Worm (Caenorhabditis elegans) whole organism, L2 larva: ENCODE results near the gene ZK688.10.

ENCODE experiments used
- C34F6.9 ChIP-seq: fragments of 150-350 bp; optimal IDR thresholded peaks from 2 replicates; lab custom pipeline; 2014; ENCODE audit warnings: missing biosample characterization, missing genetic modification characterization
- F13H6.1 ChIP-seq: sonication (generic microtip); optimal IDR thresholded peaks from 2 replicates; lab custom pipeline; 2016; ENCODE audit warnings: missing genetic modification characterization, missing compliant biosample characterization
- R02D3.7 ChIP-seq: fragments of 150-350 bp; optimal IDR thresholded peaks from 2 replicates; lab custom pipeline; 2014; ENCODE audit warnings: missing biosample characterization, missing genetic modification characterization
- Y55F3AM.14 ChIP-seq: fragments of 200-800 bp; sonication (Bioruptor generic); optimal IDR thresholded peaks from 2 replicates; lab custom pipeline; 2018; ENCODE audit warnings: mild to moderate bottlenecking, missing genetic modification characterization, missing compliant biosample characterization
- ZK546.5 ChIP-seq: sonication (generic microtip); optimal IDR thresholded peaks from 2 replicates; lab custom pipeline; 2017; ENCODE audit warnings: missing biosample characterization, missing genetic modification characterization
- alr-1 ChIP-seq: fragments of 150-350 bp; optimal IDR thresholded peaks from 2 replicates; lab custom pipeline; 2014; ENCODE audit warnings: missing biosample characterization, missing genetic modification characterization
- aly-2 ChIP-seq: fragments of 150-350 bp; optimal IDR thresholded peaks from 2 replicates; lab custom pipeline; 2014; ENCODE audit warnings: missing biosample characterization, missing genetic modification characterization
- ama-1 ChIP-seq: fragments of 150-350 bp; optimal IDR thresholded peaks from 2 replicates; lab custom pipeline; 2018; ENCODE audit warnings: inconsistent platforms
- blmp-1 ChIP-seq: sonication (generic microtip); optimal IDR thresholded peaks from 2 replicates; lab custom pipeline; 2017; ENCODE audit warnings: missing genetic modification characterization, mild to moderate bottlenecking, missing compliant biosample characterization, antibody characterized with exemption, moderate library complexity; ENCODE audit not compliant: insufficient read depth
- ceh-16 ChIP-seq: fragments of 150-350 bp; optimal IDR thresholded peaks from 2 replicates; lab custom pipeline; 2014; ENCODE audit warnings: missing biosample characterization, missing genetic modification characterization
- ceh-82 ChIP-seq: fragments of 150-350 bp; optimal IDR thresholded peaks from 2 replicates; lab custom pipeline; 2014; ENCODE audit warnings: missing biosample characterization, missing genetic modification characterization
- crh-2 ChIP-seq: sonication (generic microtip); optimal IDR thresholded peaks from 2 replicates; lab custom pipeline; 2017; ENCODE audit warnings: missing biosample characterization, missing genetic modification characterization
- dmd-4 ChIP-seq: sonication (generic microtip); optimal IDR thresholded peaks from 2 replicates; lab custom pipeline; 2017; ENCODE audit warnings: missing biosample characterization, missing genetic modification characterization
- elt-1 ChIP-seq: fragments of 150-350 bp; optimal IDR thresholded peaks from 2 replicates; lab custom pipeline; 2014; ENCODE audit warnings: missing biosample characterization, missing genetic modification characterization
- elt-3 ChIP-seq: sonication (generic microtip); optimal IDR thresholded peaks from 2 replicates; lab custom pipeline; 2017; ENCODE audit warnings: missing biosample characterization, missing genetic modification characterization
- fos-1 ChIP-seq: fragments of 150-350 bp; optimal IDR thresholded peaks from 2 replicates; lab custom pipeline; 2014; ENCODE audit warnings: missing biosample characterization, missing genetic modification characterization
- gmeb-1 ChIP-seq: fragments of 150-350 bp; optimal IDR thresholded peaks from 2 replicates; lab custom pipeline; 2014; ENCODE audit warnings: missing biosample characterization, missing genetic modification characterization
- lin-11 ChIP-seq: fragments of 150-350 bp; sonication (generic microtip); optimal IDR thresholded peaks from 2 replicates; lab custom pipeline; 2014; ENCODE audit warnings: missing biosample characterization, missing genetic modification characterization, inconsistent platforms, mixed read lengths
- lin-39 ChIP-seq: fragments of 150-350 bp; optimal IDR thresholded peaks from 2 replicates; lab custom pipeline; 2014; ENCODE audit warnings: missing biosample characterization, missing genetic modification reagents, missing genetic modification characterization
- lsy-2 ChIP-seq, 2 experiments: fragments of 150-350 bp in 1 of 2; sonication (generic microtip) in 1 of 2; optimal IDR thresholded peaks; 2 replicates each; lab custom pipeline; 2014 to 2017; ENCODE audit warnings: missing biosample characterization in 2 of 2, missing genetic modification characterization in 2 of 2
- mab-5 ChIP-seq: fragments of 150-350 bp; optimal IDR thresholded peaks from 2 replicates; lab custom pipeline; 2014; ENCODE audit warnings: missing biosample characterization, missing genetic modification characterization
- mbf-1 ChIP-seq: sonication (generic microtip); optimal IDR thresholded peaks from 2 replicates; lab custom pipeline; 2017; ENCODE audit warnings: missing biosample characterization, missing genetic modification characterization
- mdl-1 ChIP-seq, 2 experiments: fragments of 150-350 bp in 1 of 2; sonication (generic microtip) in 1 of 2; optimal IDR thresholded peaks; 2 replicates each; lab custom pipeline; 2017; ENCODE audit warnings: missing biosample characterization in 2 of 2, missing genetic modification characterization in 2 of 2
- nhr-10 ChIP-seq: sonication (generic microtip); optimal IDR thresholded peaks from 2 replicates; lab custom pipeline; 2017; ENCODE audit warnings: missing biosample characterization, missing genetic modification characterization
- nhr-11 ChIP-seq: fragments of 150-350 bp; optimal IDR thresholded peaks from 2 replicates; lab custom pipeline; 2014; ENCODE audit warnings: missing biosample characterization, missing genetic modification characterization
- nhr-12 ChIP-seq: fragments of 150-350 bp; optimal IDR thresholded peaks from 2 replicates; lab custom pipeline; 2014; ENCODE audit warnings: missing biosample characterization, missing genetic modification characterization
- nhr-129 ChIP-seq: fragments of 150-350 bp; optimal IDR thresholded peaks from 2 replicates; lab custom pipeline; 2014; ENCODE audit warnings: missing biosample characterization, missing genetic modification characterization
- nhr-21 ChIP-seq: fragments of 150-350 bp; optimal IDR thresholded peaks from 2 replicates; lab custom pipeline; 2014; ENCODE audit warnings: missing biosample characterization, missing genetic modification characterization
- nhr-23 ChIP-seq: fragments of 150-350 bp; optimal IDR thresholded peaks from 2 replicates; lab custom pipeline; 2014; ENCODE audit warnings: missing biosample characterization, missing genetic modification reagents, missing genetic modification characterization
- nhr-237 ChIP-seq: fragments of 150-350 bp; optimal IDR thresholded peaks from 2 replicates; lab custom pipeline; 2014; ENCODE audit warnings: missing biosample characterization, missing genetic modification characterization
- nhr-25 ChIP-seq: fragments of 150-350 bp; sonication (generic microtip); optimal IDR thresholded peaks from 3 replicates; lab custom pipeline; 2014; ENCODE audit warnings: missing biosample characterization, missing genetic modification characterization
- nhr-6 ChIP-seq: fragments of 150-350 bp; optimal IDR thresholded peaks from 2 replicates; lab custom pipeline; 2014; ENCODE audit warnings: missing biosample characterization, missing genetic modification characterization
- nhr-77 ChIP-seq: fragments of 150-350 bp; optimal IDR thresholded peaks from 2 replicates; lab custom pipeline; 2014; ENCODE audit warnings: missing biosample characterization, missing genetic modification characterization
- sma-3 ChIP-seq: sonication (generic microtip); optimal IDR thresholded peaks from 2 replicates; lab custom pipeline; 2016; ENCODE audit warnings: missing genetic modification reagents, missing genetic modification characterization, missing compliant biosample characterization
- sma-9 ChIP-seq, 2 experiments: fragments of 150-350 bp in 1 of 2; sonication (generic microtip) in 1 of 2; optimal IDR thresholded peaks; 2 replicates each; lab custom pipeline; 2014 to 2016; ENCODE audit warnings: missing genetic modification characterization in 2 of 2, mild to moderate bottlenecking in 1 of 2, missing biosample characterization in 1 of 2, missing compliant biosample characterization in 1 of 2, missing genetic modification reagents in 1 of 2, moderate library complexity in 1 of 2
- snpc-4 ChIP-seq: fragments of 150-350 bp; optimal IDR thresholded peaks from 2 replicates; lab custom pipeline; 2014; ENCODE audit warnings: missing biosample characterization, missing genetic modification characterization
- unc-39 ChIP-seq: fragments of 150-350 bp; optimal IDR thresholded peaks from 2 replicates; lab custom pipeline; 2014; ENCODE audit warnings: missing biosample characterization, missing genetic modification characterization
- unc-55 ChIP-seq: fragments of 150-350 bp; sonication (generic microtip); optimal IDR thresholded peaks from 3 replicates; lab custom pipeline; 2014; ENCODE audit warnings: missing biosample characterization, missing genetic modification reagents, missing genetic modification characterization
- unc-62 ChIP-seq: fragments of 150-350 bp; optimal IDR thresholded peaks from 2 replicates; lab custom pipeline; 2014; ENCODE audit warnings: missing biosample characterization, missing genetic modification reagents, missing genetic modification characterization
- zag-1 ChIP-seq: fragments of 150-350 bp; optimal IDR thresholded peaks from 2 replicates; lab custom pipeline; 2014; ENCODE audit warnings: missing biosample characterization, missing genetic modification characterization
- ztf-1 ChIP-seq: fragments of 200-800 bp; sonication (Bioruptor generic); conservative IDR thresholded peaks from 2 replicates; pipeline ENCODE4 v1.3.6; 2022; ENCODE audit warnings: missing genetic modification characterization, missing compliant biosample characterization
- ztf-11 ChIP-seq: sonication (generic microtip); optimal IDR thresholded peaks from 2 replicates; lab custom pipeline; 2017; ENCODE audit warnings: missing biosample characterization, missing genetic modification characterization
- ztf-4 ChIP-seq: fragments of 150-350 bp; optimal IDR thresholded peaks from 2 replicates; lab custom pipeline; 2014; ENCODE audit warnings: missing biosample characterization, missing genetic modification characterization

ZK688.10 gene

DNA sequence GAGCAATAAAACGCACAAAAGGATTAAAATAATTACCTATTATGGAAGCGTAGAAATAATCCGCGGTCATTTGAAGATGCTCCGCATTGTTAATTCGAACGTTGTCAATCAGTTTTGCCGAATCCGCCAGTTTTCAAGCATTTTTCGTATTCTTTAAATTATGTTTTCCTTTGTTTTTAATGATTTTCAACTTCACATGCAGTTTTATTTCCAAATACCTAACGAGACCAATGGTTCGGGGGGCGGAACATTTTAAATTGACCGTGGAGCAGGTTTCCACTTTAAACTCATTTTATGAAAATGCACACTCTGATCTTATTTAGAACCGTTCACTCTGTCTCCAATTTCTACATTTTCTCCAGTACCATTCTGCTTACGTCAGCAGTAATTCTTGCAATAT lies 2.1 kb downstream of the ZK688.10 start, which contains the start of gene ZK688.4:
Gene ZK688.4, plus strand, starts transcription at position 301 of the 400 bp plus-strand sequence.
- no peak for TF ChIP-seq nhr-23
- no peak for TF ChIP-seq nhr-12 (tag; lab: Kevin White, UChicago)
- TF ChIP-seq sma-3 (GFP tag; lab: Kevin White, UChicago), result no peak
- TF ChIP-seq mdl-1 (tag; optimal IDR thresholded peaks at IDR 0.05; lab: Kevin White, UChicago), result no peak
- TF ChIP-seq snpc-4 (tag; lab: Kevin White, UChicago), result no peak
- TF ChIP-seq ama-1, result no peak
- no peak for TF ChIP-seq unc-62 (GFP tag; lab: Kevin White, UChicago)

DNA sequence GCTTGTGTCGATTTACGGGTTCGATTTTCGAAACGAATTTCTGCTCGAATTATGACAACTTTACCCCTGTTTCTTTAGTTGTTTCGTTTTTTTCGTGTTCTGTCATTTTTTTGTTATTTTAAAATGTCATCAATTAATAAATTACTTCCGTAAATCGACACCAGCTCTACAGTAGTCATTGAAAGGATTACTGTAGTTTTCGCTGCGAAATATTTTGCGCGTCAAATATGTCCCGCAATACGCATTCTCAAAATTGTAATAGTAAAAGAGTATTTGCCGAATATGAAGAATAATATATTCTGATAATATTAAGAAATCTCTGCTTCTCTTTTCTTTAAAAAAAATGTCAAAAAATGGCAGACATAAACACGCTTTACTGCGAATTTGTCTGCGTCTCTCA lies 3.6 kb downstream of the ZK688.10 start:
- TF ChIP-seq lin-39 (tag; lab: Kevin White, UChicago) (no peak), nhr-11 (tag; lab: Kevin White, UChicago) (no peak), nhr-77 (tag; lab: Kevin White, UChicago) (no peak)

DNA sequence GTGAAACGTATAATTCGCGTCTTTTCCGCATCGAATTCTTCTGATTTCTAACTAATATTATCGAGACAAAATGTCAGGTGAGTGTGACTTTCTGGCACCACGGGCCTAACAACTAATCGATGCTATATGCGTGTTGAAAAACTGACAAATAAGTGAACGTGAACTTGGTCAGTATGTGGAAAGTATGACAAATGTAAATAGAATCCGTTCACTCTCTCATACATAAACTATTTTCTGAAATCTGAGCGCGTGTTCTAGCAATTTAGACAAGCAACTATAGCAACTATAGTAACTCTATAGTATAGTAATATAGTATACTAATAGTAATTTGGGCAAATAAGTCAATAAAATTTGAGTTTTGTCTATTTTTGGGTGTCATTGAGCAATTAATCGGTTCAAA lies 4.5 kb downstream of the ZK688.10 start:
- TF ChIP-seq ceh-82 (tag; lab: Kevin White, UChicago) (no peak), nhr-21 (tag; lab: Kevin White, UChicago) (no peak), nhr-129 (tag; lab: Kevin White, UChicago) (no peak), nhr-12 (tag; lab: Kevin White, UChicago) (no peak), zag-1 (tag; lab: Kevin White, UChicago) (no peak), F13H6.1 (no peak), nhr-25 (tag; lab: Kevin White, UChicago) (no peak), R02D3.7 (tag; lab: Kevin White, UChicago) (no peak), sma-3 (GFP tag; lab: Kevin White, UChicago) (no peak), mdl-1 (tag; optimal IDR thresholded peaks at IDR 0.05; lab: Kevin White, UChicago) (no peak), alr-1 (tag; lab: Kevin White, UChicago) (no peak), aly-2 (tag; lab: Kevin White, UChicago) (no peak)

ce11 chrIII:7891573-7892306 lies 5.1 kb downstream of the ZK688.10 start, which contains the start of the genes ZK688.5 and fahd-1:
ZK688.5 (minus strand) TSS chrIII:7891623.
fahd-1 (plus strand) TSS chrIII:7892256.
- TF ChIP-seq ceh-16 (no peak), nhr-25 (tag; lab: Kevin White, UChicago) (peak; percentile 88), mab-5 (tag; lab: Kevin White, UChicago) (no peak), nhr-21 (tag; lab: Kevin White, UChicago) (peak; percentile 77), elt-1 (tag; lab: Kevin White, UChicago) (no peak), sma-3 (GFP tag; lab: Kevin White, UChicago) (peak; percentile 70), Y55F3AM.14 (GFP tag; lab: Kevin White, UChicago) (no peak), alr-1 (tag; lab: Kevin White, UChicago) (no peak), lin-39 (tag; lab: Kevin White, UChicago) (no peak), elt-3 (tag; lab: Kevin White, UChicago) (no peak), sma-9 (GFP tag; optimal IDR thresholded peaks at IDR 0.05; lab: Kevin White, UChicago) (peak; percentile 84), sma-9 (tag; optimal IDR thresholded peaks at IDR 0.05; lab: Kevin White, UChicago) (no peak), lsy-2 (tag; optimal IDR thresholded peaks at IDR 0.05; lab: Kevin White, UChicago) (peak; percentile 60 to 69), ZK546.5 (no peak), nhr-12 (tag; lab: Kevin White, UChicago) (no peak), unc-39 (no peak), R02D3.7 (tag; lab: Kevin White, UChicago) (no peak), gmeb-1 (peak; percentile 65), nhr-23 (no peak), ztf-4 (tag; lab: Kevin White, UChicago) (peak; percentile 18), crh-2 (tag; lab: Kevin White, UChicago) (peak; percentile 85), dmd-4 (tag; lab: Kevin White, UChicago) (no peak), zag-1 (tag; lab: Kevin White, UChicago) (peak; percentile 16), C34F6.9 (tag; lab: Kevin White, UChicago) (peak; percentile 87), F13H6.1 (peak; percentile 87), aly-2 (tag; lab: Kevin White, UChicago) (no peak), lin-11 (tag; lab: Kevin White, UChicago) (no peak), unc-55 (GFP tag; lab: Kevin White, UChicago) (peak; percentile 78), nhr-10 (no peak), ztf-1 (GFP tag; lab: Robert Waterston, UW) (no peak), mbf-1 (tag; lab: Kevin White, UChicago) (no peak), blmp-1 (peak; percentile 87), mdl-1 (tag; optimal IDR thresholded peaks at IDR 0.05; lab: Kevin White, UChicago) (peak; percentile 52 to 80), nhr-237 (tag; lab: Kevin White, UChicago) (no peak), nhr-77 (tag; lab: Kevin White, UChicago) (no peak), nhr-129 (tag; lab: Kevin White, UChicago) (peak; percentile 82), ztf-11 (tag; lab: Kevin White, UChicago) (no peak), nhr-6 (tag; lab: Kevin White, UChicago) (no peak), ceh-82 (tag; lab: Kevin White, UChicago) (no peak), unc-62 (GFP tag; lab: Kevin White, UChicago) (no peak), ama-1 (peak; percentile 35), fos-1 (peak; percentile 93)
